Worm (Caenorhabditis elegans) whole organism, young adult: ENCODE results near the gene C07A9.13.

ENCODE experiments used
- B0261.1 ChIP-seq: sonication (generic microtip); optimal IDR thresholded peaks from 2 replicates; lab custom pipeline; 2016; ENCODE audit warnings: mild to moderate bottlenecking, missing genetic modification characterization, moderate library complexity, missing compliant biosample characterization
- C17E4.6 ChIP-seq: fragments of 200-800 bp; sonication (Bioruptor generic); IDR thresholded peaks from 2 replicates; pipeline ENCODE4 v1.3.6; 2022; ENCODE audit warnings: missing genetic modification reagents, missing genetic modification characterization, missing compliant biosample characterization
- F23B12.7 ChIP-seq: sonication (generic microtip); optimal IDR thresholded peaks from 2 replicates; lab custom pipeline; 2017; ENCODE audit warnings: missing genetic modification characterization, mild to moderate bottlenecking, missing compliant biosample characterization, antibody characterized with exemption, moderate library complexity; ENCODE audit not compliant: insufficient read depth
- F52B5.7 ChIP-seq: sonication (generic microtip); optimal IDR thresholded peaks from 2 replicates; lab custom pipeline; 2016; ENCODE audit warnings: mild to moderate bottlenecking, missing genetic modification characterization, missing compliant biosample characterization
- F55B11.4 ChIP-seq: sonication (generic microtip); optimal IDR thresholded peaks from 2 replicates; lab custom pipeline; 2016; ENCODE audit warnings: missing compliant biosample characterization, missing genetic modification characterization, borderline replicate concordance; ENCODE audit not compliant: insufficient read depth
- F57A8.1 ChIP-seq: fragments of 200-800 bp; sonication (Bioruptor generic); optimal IDR thresholded peaks from 2 replicates; lab custom pipeline; 2018; ENCODE audit warnings: mild to moderate bottlenecking, missing genetic modification characterization, moderate library complexity, missing compliant biosample characterization
- F57C9.4 ChIP-seq: sonication (generic microtip); optimal IDR thresholded peaks from 2 replicates; lab custom pipeline; 2017; ENCODE audit warnings: mild to moderate bottlenecking, missing genetic modification characterization, missing compliant biosample characterization
- Y67H2A.10 ChIP-seq: fragments of 200-800 bp; sonication (Bioruptor generic); conservative IDR thresholded peaks from 2 replicates; pipeline ENCODE4 v1.3.6; 2022; ENCODE audit warnings: missing genetic modification reagents, missing genetic modification characterization, missing compliant biosample characterization
- Y79H2A.3 ChIP-seq: fragments of 200-800 bp; sonication (Bioruptor generic); conservative IDR thresholded peaks from 2 replicates; pipeline ENCODE4 v1.3.6; 2022; ENCODE audit warnings: missing genetic modification reagents, missing genetic modification characterization, missing compliant biosample characterization
- ZK185.1 ChIP-seq: sonication (generic microtip); optimal IDR thresholded peaks from 2 replicates; lab custom pipeline; 2016; ENCODE audit warnings: mild to moderate bottlenecking, missing genetic modification characterization, missing compliant biosample characterization; ENCODE audit not compliant: poor library complexity, severe bottlenecking
- ama-1 ChIP-seq, 3 experiments: fragments of 150-350 bp in 1 of 3; sonication (generic microtip) in 2 of 3; optimal IDR thresholded peaks; 2 replicates each; lab custom pipeline; 2014 to 2018; ENCODE audit warnings: missing biosample characterization in 2 of 3, missing genetic modification characterization in 2 of 3, missing genetic modification reagents in 2 of 3
- aptf-3 ChIP-seq: fragments of 200-800 bp; sonication (Bioruptor generic); IDR thresholded peaks from 2 replicates; pipeline ENCODE4 v1.3.6; 2022; ENCODE audit warnings: missing genetic modification characterization, missing compliant biosample characterization
- cebp-2 ChIP-seq: fragments of 200-800 bp; sonication (Bioruptor generic); IDR thresholded peaks from 2 replicates; pipeline ENCODE4 v1.3.6; 2022; ENCODE audit warnings: missing genetic modification characterization, missing compliant biosample characterization
- dpl-1 ChIP-seq: fragments of 150-350 bp; optimal IDR thresholded peaks from 2 replicates; lab custom pipeline; 2014; ENCODE audit warnings: missing biosample characterization, missing genetic modification reagents, missing genetic modification characterization
- egl-18 ChIP-seq: fragments of 200-800 bp; sonication (Bioruptor generic); IDR thresholded peaks from 2 replicates; pipeline ENCODE4 v1.3.6; 2022; ENCODE audit warnings: missing genetic modification reagents, missing genetic modification characterization, missing compliant biosample characterization
- egl-44 ChIP-seq: fragments of 200-800 bp; sonication (Bioruptor generic); IDR thresholded peaks from 2 replicates; pipeline ENCODE4 v1.3.6; 2022; ENCODE audit warnings: missing genetic modification reagents, missing genetic modification characterization, missing compliant biosample characterization
- fkh-3 ChIP-seq: sonication (generic microtip); optimal IDR thresholded peaks from 2 replicates; lab custom pipeline; 2016; ENCODE audit warnings: mild to moderate bottlenecking, missing genetic modification characterization, missing compliant biosample characterization
- gei-17 ChIP-seq: fragments of 200-800 bp; sonication (Bioruptor generic); optimal IDR thresholded peaks from 2 replicates; lab custom pipeline; 2018; ENCODE audit warnings: mild to moderate bottlenecking, missing genetic modification characterization, missing compliant biosample characterization
- him-1 ChIP-seq: sonication (generic microtip); optimal IDR thresholded peaks from 2 replicates; lab custom pipeline; 2016; ENCODE audit warnings: missing genotype, missing genetic modification reagents, missing genetic modification characterization, missing compliant biosample characterization
- hlh-12 ChIP-seq: sonication (generic microtip); optimal IDR thresholded peaks from 2 replicates; lab custom pipeline; 2016; ENCODE audit warnings: missing genetic modification characterization, missing compliant biosample characterization
- hrde-1 ChIP-seq: sonication (generic microtip); optimal IDR thresholded peaks from 2 replicates; lab custom pipeline; 2016; ENCODE audit warnings: missing genetic modification characterization, mild to moderate bottlenecking, missing compliant biosample characterization, moderate library complexity, missing genotype, missing genetic modification reagents, borderline replicate concordance
- lag-1 ChIP-seq: fragments of 200-800 bp; sonication (Bioruptor generic); IDR thresholded peaks from 2 replicates; pipeline ENCODE4 v1.3.6; 2022; ENCODE audit warnings: missing genetic modification reagents, missing genetic modification characterization, missing compliant biosample characterization
- lin-26 ChIP-seq: fragments of 200-800 bp; sonication (Bioruptor generic); IDR thresholded peaks from 2 replicates; pipeline ENCODE4 v1.3.6; 2022; ENCODE audit warnings: missing genetic modification reagents, missing genetic modification characterization, missing compliant biosample characterization
- madf-3 ChIP-seq: fragments of 200-800 bp; sonication (Bioruptor generic); IDR thresholded peaks from 2 replicates; pipeline ENCODE4 v1.3.6; 2022; ENCODE audit warnings: missing genetic modification reagents, missing genetic modification characterization, missing compliant biosample characterization
- mxl-1 ChIP-seq: sonication (generic microtip); optimal IDR thresholded peaks from 2 replicates; lab custom pipeline; 2016; ENCODE audit warnings: missing genetic modification characterization, missing compliant biosample characterization
- nfya-2 ChIP-seq: fragments of 200-800 bp; sonication (Bioruptor generic); IDR thresholded peaks from 2 replicates; pipeline ENCODE4 v1.3.6; 2022; ENCODE audit warnings: missing genetic modification reagents, missing genetic modification characterization, missing compliant biosample characterization
- nhr-80 ChIP-seq: sonication (generic microtip); optimal IDR thresholded peaks from 2 replicates; lab custom pipeline; 2016; ENCODE audit warnings: missing genetic modification characterization, missing compliant biosample characterization
- pbrm-1 ChIP-seq: fragments of 200-800 bp; sonication (Bioruptor generic); IDR thresholded peaks from 2 replicates; pipeline ENCODE4 v1.3.6; 2022; ENCODE audit warnings: missing genetic modification reagents, missing genetic modification characterization, missing compliant biosample characterization
- somi-1 ChIP-seq: fragments of 200-800 bp; sonication (Bioruptor generic); optimal IDR thresholded peaks from 2 replicates; lab custom pipeline; 2018; ENCODE audit warnings: mild to moderate bottlenecking, missing genetic modification characterization, missing compliant biosample characterization
- tbp1 ChIP-seq: fragments of 200-800 bp; sonication (Bioruptor generic); optimal IDR thresholded peaks from 2 replicates; lab custom pipeline; 2018; ENCODE audit warnings: mild to moderate bottlenecking, missing genetic modification characterization, missing compliant biosample characterization
- zfh-2 ChIP-seq: fragments of 200-800 bp; sonication (Bioruptor generic); conservative IDR thresholded peaks from 2 replicates; pipeline ENCODE4 v1.3.6; 2022; ENCODE audit warnings: missing genetic modification reagents, missing genetic modification characterization, missing compliant biosample characterization
- ztf-18 ChIP-seq: sonication (generic microtip); optimal IDR thresholded peaks from 2 replicates; lab custom pipeline; 2016; ENCODE audit warnings: missing genotype, mild to moderate bottlenecking, missing genetic modification characterization, missing compliant biosample characterization
- ztf-25 ChIP-seq: fragments of 200-800 bp; sonication (Bioruptor generic); IDR thresholded peaks from 2 replicates; pipeline ENCODE4 v1.3.6; 2022; ENCODE audit warnings: missing genetic modification reagents, missing genetic modification characterization, missing compliant biosample characterization
- ztf-3 ChIP-seq: fragments of 200-800 bp; sonication (Bioruptor generic); optimal IDR thresholded peaks from 2 replicates; lab custom pipeline; 2018; ENCODE audit warnings: mild to moderate bottlenecking, missing genetic modification characterization, missing compliant biosample characterization
- ztf-6 ChIP-seq: fragments of 200-800 bp; sonication (Bioruptor generic); IDR thresholded peaks from 2 replicates; pipeline ENCODE4 v1.3.6; 2022; ENCODE audit warnings: missing genetic modification reagents, missing genetic modification characterization, missing compliant biosample characterization

Gene C07A9.13

ce11 chrIII:9651871-9652270 lies 29.2 kb downstream of the C07A9.13 start, which contains the start of gene C15H7.3:
TSS of gene C15H7.3 (minus strand) at chrIII:9651971.
- TF ChIP-seq F52B5.7 (tag; lab: Kevin White, UChicago) (no peak), egl-18 (GFP tag; lab: Robert Waterston, UW) (no peak), aptf-3 (GFP tag; lab: Robert Waterston, UW) (no peak), cebp-2 (GFP tag; lab: Robert Waterston, UW) (no peak), egl-44 (GFP tag; lab: Robert Waterston, UW) (no peak), gei-17 (GFP tag; lab: Kevin White, UChicago) (no peak), ztf-25 (GFP tag; lab: Robert Waterston, UW) (no peak), nhr-80 (tag; lab: Kevin White, UChicago) (no peak), lag-1 (no peak), Y79H2A.3 (GFP tag; lab: Robert Waterston, UW) (no peak), hrde-1 (no peak), F57A8.1 (GFP tag; lab: Kevin White, UChicago) (no peak), Y67H2A.10 (GFP tag; lab: Robert Waterston, UW) (no peak), ztf-18 (tag; lab: Kevin White, UChicago) (no peak), C17E4.6 (GFP tag; lab: Robert Waterston, UW) (no peak), fkh-3 (tag; lab: Kevin White, UChicago) (no peak)
- TF ChIP-seq, all 124 proteins: peak for 0

ce11 chrIII:9646440-9647021 lies 34.6 kb downstream of the C07A9.13 start:
- TF ChIP-seq ztf-6 (GFP tag; lab: Robert Waterston, UW) (no peak), ama-1 (optimal IDR thresholded peaks at IDR 0.05; lab: Kevin White, UChicago) (no peak), ama-1 (GFP tag; optimal IDR thresholded peaks at IDR 0.05; lab: Kevin White, UChicago) (no peak), tbp1 (GFP tag; lab: Kevin White, UChicago) (no peak), nhr-80 (tag; lab: Kevin White, UChicago) (no peak)

- no peak for TF ChIP-seq hlh-12 (tag; lab: Kevin White, UChicago)
- TF ChIP-seq him-1 (tag; lab: Kevin White, UChicago), result no peak
- TF ChIP-seq dpl-1 (GFP tag; lab: Kevin White, UChicago), result no peak
- no peak for TF ChIP-seq ama-1 (optimal IDR thresholded peaks at IDR 0.05; lab: Kevin White, UChicago)
- TF ChIP-seq ama-1 (GFP tag; optimal IDR thresholded peaks at IDR 0.05; lab: Kevin White, UChicago), result no peak
- no peak for TF ChIP-seq F55B11.4 (tag; lab: Kevin White, UChicago)
- TF ChIP-seq lin-26 (GFP tag; lab: Robert Waterston, UW), result no peak
- TF ChIP-seq ZK185.1 (tag; lab: Kevin White, UChicago), result no peak
- no peak for TF ChIP-seq ztf-3 (GFP tag; lab: Kevin White, UChicago)
- TF ChIP-seq F57C9.4 (tag; lab: Kevin White, UChicago), result no peak
- TF ChIP-seq F52B5.7 (tag; lab: Kevin White, UChicago), result no peak
- no peak for TF ChIP-seq somi-1
- TF ChIP-seq pbrm-1, result no peak
- no peak for TF ChIP-seq B0261.1
- no peak for TF ChIP-seq nfya-2 (GFP tag; lab: Robert Waterston, UW)
- TF ChIP-seq mxl-1 (tag; lab: Kevin White, UChicago), result no peak
- no peak for TF ChIP-seq madf-3 (GFP tag; lab: Robert Waterston, UW)
- TF ChIP-seq, all 124 proteins: peak for 0
Observed at ce11 chrIII:9645099-9645498, 36.0 kb downstream of the C07A9.13 start.

- TF ChIP-seq F23B12.7 (tag; lab: Kevin White, UChicago) (no peak), zfh-2 (GFP tag; lab: Robert Waterston, UW) (0 out of 2 replicates have a peak, but pooled peaks have one; percentile 44)
Observed at ce11 chrIII:9642110-9642509, 39.0 kb downstream of the C07A9.13 start.
